Worm (Caenorhabditis elegans) whole organism, mixed stage, embryonic: ENCODE measurements around the gene K07F5.8.
"Not testable (repeated sequence)": the region's sequence is repeated elsewhere in the genome, so short reads cannot be mapped to it uniquely, and the experiment has no call there.

Experiments
- M03D4.4 ChIP-seq: sonication (generic microtip); optimal IDR thresholded peaks from 2 replicates; lab custom pipeline; 2017; ENCODE audit warnings: mild to moderate bottlenecking, missing genetic modification characterization, missing compliant biosample characterization
- bed-3 ChIP-seq: fragments of 200-800 bp; sonication (Bioruptor generic); optimal IDR thresholded peaks from 3 replicates; lab custom pipeline; 2018; ENCODE audit warnings: mild to moderate bottlenecking, missing genetic modification characterization, moderate library complexity, missing compliant biosample characterization
- blmp-1 ChIP-seq: fragments of 150-350 bp; optimal IDR thresholded peaks from 2 replicates; lab custom pipeline; 2014; ENCODE audit warnings: missing biosample characterization, missing genetic modification characterization
- ceh-39 ChIP-seq: fragments of 150-350 bp; optimal IDR thresholded peaks from 2 replicates; lab custom pipeline; 2014; ENCODE audit warnings: missing biosample characterization, missing genetic modification characterization
- ceh-43 ChIP-seq: fragments of 200-800 bp; sonication (Bioruptor generic); optimal IDR thresholded peaks from 2 replicates; lab custom pipeline; 2018; ENCODE audit warnings: mild to moderate bottlenecking, missing genetic modification characterization, moderate library complexity, missing compliant biosample characterization
- ceh-83 ChIP-seq: fragments of 200-800 bp; sonication (Bioruptor generic); optimal IDR thresholded peaks from 2 replicates; lab custom pipeline; 2018; ENCODE audit warnings: mild to moderate bottlenecking, missing genetic modification characterization, missing compliant biosample characterization
- ces-1 ChIP-seq: fragments of 150-350 bp; optimal IDR thresholded peaks from 2 replicates; lab custom pipeline; 2014; ENCODE audit warnings: missing biosample characterization, missing genetic modification reagents, missing genetic modification characterization
- cnd-1 ChIP-seq: fragments of 200-800 bp; sonication (Bioruptor generic); optimal IDR thresholded peaks from 2 replicates; lab custom pipeline; 2018; ENCODE audit warnings: mild to moderate bottlenecking, missing genetic modification characterization, missing compliant biosample characterization
- drap-1 ChIP-seq: fragments of 200-800 bp; sonication (Bioruptor generic); optimal IDR thresholded peaks from 3 replicates; lab custom pipeline; 2018; ENCODE audit warnings: mild to moderate bottlenecking, missing genetic modification characterization, missing compliant biosample characterization
- elt-1 ChIP-seq: sonication (generic microtip); optimal IDR thresholded peaks from 2 replicates; lab custom pipeline; 2017; ENCODE audit warnings: missing genetic modification characterization, mild to moderate bottlenecking, missing compliant biosample characterization, antibody characterized with exemption, moderate library complexity, borderline replicate concordance; ENCODE audit not compliant: insufficient read depth
- flh-1 ChIP-seq: fragments of 200-800 bp; sonication (Bioruptor generic); optimal IDR thresholded peaks from 2 replicates; lab custom pipeline; 2018; ENCODE audit warnings: mild to moderate bottlenecking, missing genetic modification characterization, moderate library complexity, missing compliant biosample characterization
- ham-2 ChIP-seq: fragments of 200-800 bp; sonication (Bioruptor generic); optimal IDR thresholded peaks from 2 replicates; lab custom pipeline; 2018; ENCODE audit warnings: mild to moderate bottlenecking, missing genetic modification characterization, missing compliant biosample characterization
- hlh-1 ChIP-seq: fragments of 150-350 bp; optimal IDR thresholded peaks from 2 replicates; lab custom pipeline; 2014; ENCODE audit warnings: missing biosample characterization, missing genetic modification reagents, missing genetic modification characterization
- lin-13 ChIP-seq: fragments of 150-350 bp; optimal IDR thresholded peaks from 2 replicates; lab custom pipeline; 2014; ENCODE audit warnings: missing biosample characterization, missing genetic modification characterization
- lin-32 ChIP-seq: fragments of 200-800 bp; sonication (Bioruptor generic); optimal IDR thresholded peaks from 2 replicates; lab custom pipeline; 2018; ENCODE audit warnings: mild to moderate bottlenecking, missing genetic modification characterization, missing compliant biosample characterization
- lsy-2 ChIP-seq: fragments of 150-350 bp; optimal IDR thresholded peaks from 2 replicates; lab custom pipeline; 2014; ENCODE audit warnings: missing biosample characterization, missing genetic modification characterization
- mab-5 ChIP-seq: fragments of 150-350 bp; optimal IDR thresholded peaks from 2 replicates; lab custom pipeline; 2014; ENCODE audit warnings: missing biosample characterization, missing genetic modification characterization
- mep-1 ChIP-seq: fragments of 150-350 bp; optimal IDR thresholded peaks from 2 replicates; lab custom pipeline; 2017; ENCODE audit warnings: missing biosample characterization, missing genetic modification reagents, missing genetic modification characterization, inconsistent platforms
- mls-2 ChIP-seq: sonication (generic microtip); optimal IDR thresholded peaks from 2 replicates; lab custom pipeline; 2016; ENCODE audit warnings: mild to moderate bottlenecking, missing genetic modification characterization, moderate library complexity, missing compliant biosample characterization
- nhr-2 ChIP-seq: fragments of 150-350 bp; optimal IDR thresholded peaks from 2 replicates; lab custom pipeline; 2014; ENCODE audit warnings: missing biosample characterization, missing genetic modification characterization
- nhr-237 ChIP-seq: fragments of 150-350 bp; optimal IDR thresholded peaks from 2 replicates; lab custom pipeline; 2014; ENCODE audit warnings: missing biosample characterization, missing genetic modification characterization
- nhr-28 ChIP-seq: fragments of 150-350 bp; optimal IDR thresholded peaks from 2 replicates; lab custom pipeline; 2014; ENCODE audit warnings: missing biosample characterization, missing genetic modification characterization
- nhr-76 ChIP-seq: sonication (generic microtip); optimal IDR thresholded peaks from 2 replicates; lab custom pipeline; 2017; ENCODE audit warnings: missing biosample characterization, missing genetic modification characterization
- pha-4 ChIP-seq: fragments of 150-350 bp; optimal IDR thresholded peaks from 2 replicates; lab custom pipeline; 2018; ENCODE audit warnings: missing biosample characterization, missing genetic modification reagents, missing genetic modification characterization
- sem-2 ChIP-seq: fragments of 200-800 bp; sonication (Bioruptor generic); optimal IDR thresholded peaks from 2 replicates; lab custom pipeline; 2018; ENCODE audit warnings: mild to moderate bottlenecking, missing genetic modification characterization, missing compliant biosample characterization
- snpc-4 ChIP-seq: fragments of 150-350 bp; optimal IDR thresholded peaks from 2 replicates; lab custom pipeline; 2014; ENCODE audit warnings: missing biosample characterization, missing genetic modification characterization
- sptf-1 ChIP-seq: sonication (generic microtip); optimal IDR thresholded peaks from 2 replicates; lab custom pipeline; 2017; ENCODE audit warnings: mild to moderate bottlenecking, missing genetic modification characterization, moderate library complexity, missing compliant biosample characterization
- tbx-8 ChIP-seq: fragments of 200-800 bp; sonication (Bioruptor generic); optimal IDR thresholded peaks from 2 replicates; lab custom pipeline; 2018; ENCODE audit warnings: mild to moderate bottlenecking, missing genetic modification characterization, moderate library complexity, missing compliant biosample characterization
- unc-120 ChIP-seq: sonication (generic microtip); optimal IDR thresholded peaks from 2 replicates; lab custom pipeline; 2017; ENCODE audit warnings: missing genetic modification characterization, missing compliant biosample characterization; ENCODE audit not compliant: poor library complexity, severe bottlenecking
- unc-39 ChIP-seq: fragments of 150-350 bp; optimal IDR thresholded peaks from 2 replicates; lab custom pipeline; 2014; ENCODE audit warnings: missing biosample characterization, missing genetic modification characterization
- unc-62 ChIP-seq: fragments of 150-350 bp; optimal IDR thresholded peaks from 2 replicates; lab custom pipeline; 2014; ENCODE audit warnings: missing biosample characterization, missing genetic modification reagents, missing genetic modification characterization
- zip-8 ChIP-seq: fragments of 150-350 bp; optimal IDR thresholded peaks from 2 replicates; lab custom pipeline; 2014; ENCODE audit warnings: missing biosample characterization, missing genetic modification characterization
- ztf-11 ChIP-seq: fragments of 150-350 bp; optimal IDR thresholded peaks from 2 replicates; lab custom pipeline; 2014; ENCODE audit warnings: missing biosample characterization, missing genetic modification characterization

The K07F5.8 gene

ce11 chrIV:9893649-9894048 lies 44.1 kb upstream of the K07F5.8 start, which contains the start of gene sss-1:
Gene sss-1, minus strand, starts transcription at chrIV:9893749.
- not testable (repeated sequence) for TF ChIP-seq bed-3 (GFP tag; lab: Kevin White, UChicago); lin-13; ham-2 (GFP tag; lab: Kevin White, UChicago)

ce11 chrIV:9891938-9892337 lies 42.4 kb upstream of the K07F5.8 start, which contains the start of gene F32B6.4:
Gene F32B6.4, minus strand, starts transcription at chrIV:9892038.
- TF ChIP-seq lin-32 (GFP tag; lab: Kevin White, UChicago) (no peak), nhr-76 (tag; lab: Kevin White, UChicago) (no peak), nhr-28 (no peak), lin-13 (no peak), elt-1 (tag; lab: Kevin White, UChicago) (no peak)

ce11 chrIV:9889857-9890256 lies 40.3 kb upstream of the K07F5.8 start, which contains the start of gene ttbk-3:
Gene ttbk-3, minus strand, starts transcription at chrIV:9889957.
- no peak for TF ChIP-seq lin-32 (GFP tag; lab: Kevin White, UChicago)
- no peak for TF ChIP-seq elt-1 (tag; lab: Kevin White, UChicago)
- TF ChIP-seq cnd-1 (tag; lab: Kevin White, UChicago), result no peak
- TF ChIP-seq ztf-11 (tag; lab: Kevin White, UChicago), result no peak
- TF ChIP-seq mls-2 (tag; lab: Kevin White, UChicago), result no peak
- TF ChIP-seq drap-1 (GFP tag; lab: Kevin White, UChicago), result no peak
- no peak for TF ChIP-seq unc-120
- no peak for TF ChIP-seq hlh-1 (tag; lab: Kevin White, UChicago)
- no peak for TF ChIP-seq nhr-237
- no peak for TF ChIP-seq flh-1
- no peak for TF ChIP-seq sem-2 (GFP tag; lab: Kevin White, UChicago)
- TF ChIP-seq lin-13, result no peak
- no peak for TF ChIP-seq ces-1 (GFP tag; lab: Kevin White, UChicago)
- TF ChIP-seq, all 35 proteins: peak for 0

ce11 chrIV:9884257-9884656 lies 34.7 kb upstream of the K07F5.8 start, which contains the start of the genes prp-18 and mccc-1:
Gene prp-18, minus strand, starts transcription at chrIV:9884383.
Gene mccc-1, plus strand, starts transcription at chrIV:9884570.
- TF ChIP-seq sem-2 (GFP tag; lab: Kevin White, UChicago) (no peak), unc-120 (no peak), hlh-1 (tag; lab: Kevin White, UChicago) (no peak), ceh-39 (tag; lab: Kevin White, UChicago) (no peak), snpc-4 (tag; lab: Kevin White, UChicago) (no peak), nhr-76 (tag; lab: Kevin White, UChicago) (no peak), ham-2 (GFP tag; lab: Kevin White, UChicago) (no peak), nhr-2 (tag; lab: Kevin White, UChicago) (no peak), lin-32 (GFP tag; lab: Kevin White, UChicago) (no peak), ces-1 (GFP tag; lab: Kevin White, UChicago) (peak; percentile 87), mab-5 (tag; lab: Kevin White, UChicago) (no peak), unc-62 (GFP tag; lab: Kevin White, UChicago) (no peak), ztf-11 (tag; lab: Kevin White, UChicago) (no peak), mep-1 (tag; lab: Kevin White, UChicago) (peak; percentile 46), pha-4 (tag; lab: Kevin White, UChicago) (peak; percentile 36), blmp-1 (tag; lab: Kevin White, UChicago) (no peak), M03D4.4 (tag; lab: Kevin White, UChicago) (no peak), mls-2 (tag; lab: Kevin White, UChicago) (no peak), tbx-8 (GFP tag; lab: Kevin White, UChicago) (no peak), nhr-237 (no peak), lsy-2 (no peak), drap-1 (GFP tag; lab: Kevin White, UChicago) (no peak), ceh-43 (no peak)

ce11 chrIV:9878893-9879379 lies 29.4 kb upstream of the K07F5.8 start, which contains the start of gene nhr-4:
Gene nhr-4, plus strand, starts transcription at chrIV:9879329.
- TF ChIP-seq zip-8 (tag; lab: Kevin White, UChicago) (no peak), ham-2 (GFP tag; lab: Kevin White, UChicago) (no peak), blmp-1 (tag; lab: Kevin White, UChicago) (no peak), cnd-1 (tag; lab: Kevin White, UChicago) (no peak), sptf-1 (no peak), ceh-83 (GFP tag; lab: Kevin White, UChicago) (no peak), unc-39 (tag; lab: Kevin White, UChicago) (no peak), pha-4 (tag; lab: Kevin White, UChicago) (no peak), M03D4.4 (tag; lab: Kevin White, UChicago) (no peak), nhr-237 (no peak)
- TF ChIP-seq, all 35 proteins: peak for 0
